Fruit fly (Drosophila melanogaster) whole organism, larva: ENCODE measurements around the gene hog.

ENCODE experiments used
- noc ChIP-seq: fragments of 200-800 bp; sonication (Bioruptor generic); optimal IDR thresholded peaks from 3 replicates; lab custom pipeline; 2019; ENCODE audit warnings: missing biosample characterization, mild to moderate bottlenecking, missing genetic modification characterization, moderate library complexity

Gene hog

dm6 chrX:14718842-14719241 lies at the start of gene hog:
Gene hog (minus strand): TSS chrX:14718942.
- no peak for TF ChIP-seq noc (tag; lab: Kevin White, UChicago)

- no peak for TF ChIP-seq noc (tag; lab: Kevin White, UChicago)
Observed at dm6 chrX:14765737-14766253, 47.1 kb upstream of the hog start, which contains the start of gene CG15890. Gene CG15890 (minus strand): TSS chrX:14765787.

dm6 chrX:14765024-14765423 lies 46.3 kb upstream of the hog start:
- TF ChIP-seq noc (tag; lab: Kevin White, UChicago): no peak

dm6 chrX:14751162-14751561 lies 32.4 kb upstream of the hog start:
- TF ChIP-seq noc (tag; lab: Kevin White, UChicago): no peak

dm6 chrX:14750448-14750847 lies 31.7 kb upstream of the hog start:
- TF ChIP-seq noc (tag; lab: Kevin White, UChicago): no peak

dm6 chrX:14749086-14749874 lies 30.5 kb upstream of the hog start, which contains the start of gene NetB:
Gene NetB (minus strand): TSS chrX:14749376.
- TF ChIP-seq noc (tag; lab: Kevin White, UChicago): no peak

dm6 chrX:14743819-14744218 lies 25.1 kb upstream of the hog start:
- no peak for TF ChIP-seq noc (tag; lab: Kevin White, UChicago)

dm6 chrX:14738420-14738819 lies 19.7 kb upstream of the hog start:
- no peak for TF ChIP-seq noc (tag; lab: Kevin White, UChicago)

dm6 chrX:14727580-14727979 lies 8.8 kb upstream of the hog start:
- no peak for TF ChIP-seq noc (tag; lab: Kevin White, UChicago)

- no peak for TF ChIP-seq noc (tag; lab: Kevin White, UChicago)
Observed at dm6 chrX:14725084-14725483, 6.3 kb upstream of the hog start.

dm6 chrX:14717245-14717644 lies 1.5 kb downstream of the hog start:
- no peak for TF ChIP-seq noc (tag; lab: Kevin White, UChicago)

dm6 chrX:14715180-14715579 lies 3.6 kb downstream of the hog start:
- TF ChIP-seq noc (tag; lab: Kevin White, UChicago): no peak

dm6 chrX:14712475-14712874 lies 6.3 kb downstream of the hog start:
- TF ChIP-seq noc (tag; lab: Kevin White, UChicago): no peak

- TF ChIP-seq noc (tag; lab: Kevin White, UChicago): no peak
Observed at dm6 chrX:14702058-14702457, 16.7 kb downstream of the hog start, which contains the start of gene CG43088. Gene CG43088 (plus strand): TSS chrX:14702358.

dm6 chrX:14689108-14689507 lies 29.6 kb downstream of the hog start:
- TF ChIP-seq noc (tag; lab: Kevin White, UChicago): no peak

- peak; percentile 89 for TF ChIP-seq noc (tag; lab: Kevin White, UChicago)
Observed at dm6 chrX:14679189-14679588, 39.6 kb downstream of the hog start, which contains the start of gene CG5321. Gene CG5321 (plus strand): TSS chrX:14679568.

dm6 chrX:14678128-14678527 lies 40.6 kb downstream of the hog start:
- TF ChIP-seq noc (tag; lab: Kevin White, UChicago): no peak
